Worm (Caenorhabditis elegans) whole organism, late embryonic: Measurements from ENCODE around the gene col-131.

Experiments
- K02D7.2 ChIP-seq: sonication (generic microtip); optimal IDR thresholded peaks from 2 replicates; lab custom pipeline; 2017; ENCODE audit warnings: mild to moderate bottlenecking, missing genetic modification characterization, missing compliant biosample characterization
- Y22D7AL.16 ChIP-seq: sonication (generic microtip); optimal IDR thresholded peaks from 2 replicates; lab custom pipeline; 2016; ENCODE audit warnings: missing genetic modification characterization, missing compliant biosample characterization
- ahr-1 ChIP-seq: sonication (generic microtip); optimal IDR thresholded peaks from 2 replicates; lab custom pipeline; 2016; ENCODE audit warnings: missing genetic modification characterization, missing compliant biosample characterization
- ceh-14 ChIP-seq: sonication (generic microtip); optimal IDR thresholded peaks from 2 replicates; lab custom pipeline; 2016; ENCODE audit warnings: missing genotype, missing genetic modification characterization, missing compliant biosample characterization
- ceh-18 ChIP-seq: sonication (generic microtip); optimal IDR thresholded peaks from 2 replicates; lab custom pipeline; 2016; ENCODE audit warnings: missing genetic modification characterization, missing compliant biosample characterization
- ceh-22 ChIP-seq: sonication (generic microtip); optimal IDR thresholded peaks from 2 replicates; lab custom pipeline; 2017; ENCODE audit warnings: missing biosample characterization, missing genetic modification characterization
- ceh-24 ChIP-seq: sonication (generic microtip); optimal IDR thresholded peaks from 2 replicates; lab custom pipeline; 2016; ENCODE audit warnings: mild to moderate bottlenecking, missing genetic modification characterization, missing compliant biosample characterization
- ceh-30 ChIP-seq: fragments of 150-350 bp; optimal IDR thresholded peaks from 2 replicates; lab custom pipeline; 2014; ENCODE audit warnings: missing biosample characterization, missing genetic modification characterization
- ceh-48 ChIP-seq: sonication (generic microtip); optimal IDR thresholded peaks from 2 replicates; lab custom pipeline; 2016; ENCODE audit warnings: missing genetic modification characterization, inconsistent platforms, missing compliant biosample characterization
- che-1 ChIP-seq: sonication (generic microtip); optimal IDR thresholded peaks from 2 replicates; lab custom pipeline; 2016; ENCODE audit warnings: mild to moderate bottlenecking, missing genetic modification characterization, missing compliant biosample characterization
- dmd-4 ChIP-seq: sonication (generic microtip); optimal IDR thresholded peaks from 2 replicates; lab custom pipeline; 2016; ENCODE audit warnings: borderline replicate concordance, missing genetic modification characterization, missing compliant biosample characterization
- elt-2 ChIP-seq: sonication (generic microtip); optimal IDR thresholded peaks from 2 replicates; lab custom pipeline; 2016; ENCODE audit warnings: missing genetic modification reagents, missing genetic modification characterization, missing compliant biosample characterization
- fax-1 ChIP-seq: sonication (generic microtip); optimal IDR thresholded peaks from 2 replicates; lab custom pipeline; 2016; ENCODE audit warnings: missing genotype, missing genetic modification characterization, missing compliant biosample characterization
- fkh-10 ChIP-seq: fragments of 150-350 bp; optimal IDR thresholded peaks from 2 replicates; lab custom pipeline; 2014; ENCODE audit warnings: missing biosample characterization, missing genetic modification reagents, missing genetic modification characterization
- fkh-6 ChIP-seq: sonication (generic microtip); optimal IDR thresholded peaks from 2 replicates; lab custom pipeline; 2016; ENCODE audit warnings: missing genetic modification characterization, missing compliant biosample characterization
- gmeb-2 ChIP-seq: sonication (generic microtip); optimal IDR thresholded peaks from 2 replicates; lab custom pipeline; 2016; ENCODE audit warnings: missing genetic modification characterization, inconsistent platforms, missing compliant biosample characterization
- hlh-13 ChIP-seq: fragments of 200-800 bp; sonication (Bioruptor generic); optimal IDR thresholded peaks from 2 replicates; lab custom pipeline; 2018; ENCODE audit warnings: mild to moderate bottlenecking, missing genetic modification characterization, missing compliant biosample characterization
- hlh-15 ChIP-seq: sonication (generic microtip); optimal IDR thresholded peaks from 2 replicates; lab custom pipeline; 2016; ENCODE audit warnings: missing genetic modification characterization, missing compliant biosample characterization
- hlh-6 ChIP-seq: sonication (generic microtip); optimal IDR thresholded peaks from 2 replicates; lab custom pipeline; 2016; ENCODE audit warnings: missing genotype, missing genetic modification characterization, missing compliant biosample characterization
- lim-6 ChIP-seq: sonication (generic microtip); optimal IDR thresholded peaks from 2 replicates; lab custom pipeline; 2016; ENCODE audit warnings: missing genetic modification characterization, missing compliant biosample characterization
- madf-2 ChIP-seq: sonication (generic microtip); optimal IDR thresholded peaks from 2 replicates; lab custom pipeline; 2017; ENCODE audit warnings: missing genetic modification characterization, missing compliant biosample characterization
- mec-3 ChIP-seq: sonication (generic microtip); optimal IDR thresholded peaks from 2 replicates; lab custom pipeline; 2016; ENCODE audit warnings: borderline replicate concordance, missing genetic modification characterization, missing compliant biosample characterization
- nhr-11 ChIP-seq: fragments of 150-350 bp; optimal IDR thresholded peaks from 2 replicates; lab custom pipeline; 2014; ENCODE audit warnings: missing biosample characterization, missing genetic modification characterization
- nhr-232 ChIP-seq: sonication (generic microtip); optimal IDR thresholded peaks from 2 replicates; lab custom pipeline; 2016; ENCODE audit warnings: missing genetic modification characterization, missing compliant biosample characterization
- odd-2 ChIP-seq: sonication (generic microtip); optimal IDR thresholded peaks from 2 replicates; lab custom pipeline; 2017; ENCODE audit warnings: antibody characterized with exemption, mild to moderate bottlenecking, missing genetic modification characterization, missing compliant biosample characterization
- pag-3 ChIP-seq: sonication (generic microtip); optimal IDR thresholded peaks from 2 replicates; lab custom pipeline; 2016; ENCODE audit warnings: missing compliant biosample characterization, missing genetic modification characterization, borderline replicate concordance
- pha-2 ChIP-seq: sonication (generic microtip); optimal IDR thresholded peaks from 2 replicates; lab custom pipeline; 2017; ENCODE audit warnings: mild to moderate bottlenecking, missing genetic modification characterization, missing compliant biosample characterization
- pqm-1 ChIP-seq: sonication (generic microtip); optimal IDR thresholded peaks from 2 replicates; lab custom pipeline; 2016; ENCODE audit warnings: missing genetic modification characterization, missing compliant biosample characterization
- pros-1 ChIP-seq: fragments of 150-350 bp; optimal IDR thresholded peaks from 2 replicates; lab custom pipeline; 2014; ENCODE audit warnings: missing biosample characterization, missing genetic modification reagents, missing genetic modification characterization
- ref-2 ChIP-seq: sonication (generic microtip); optimal IDR thresholded peaks from 2 replicates; lab custom pipeline; 2016; ENCODE audit warnings: missing genetic modification characterization, missing compliant biosample characterization
- rnt-1 ChIP-seq: sonication (generic microtip); optimal IDR thresholded peaks from 2 replicates; lab custom pipeline; 2016; ENCODE audit warnings: missing genetic modification characterization, missing compliant biosample characterization
- sdc-2 ChIP-seq: sonication (generic microtip); optimal IDR thresholded peaks from 2 replicates; lab custom pipeline; 2016; ENCODE audit warnings: missing genotype, missing genetic modification characterization, missing compliant biosample characterization
- sox-2 ChIP-seq: fragments of 200-800 bp; sonication (Bioruptor generic); IDR thresholded peaks from 2 replicates; pipeline ENCODE4 v1.3.6; 2022; ENCODE audit warnings: missing genetic modification reagents, missing genetic modification characterization, missing compliant biosample characterization
- sox-4 ChIP-seq: sonication (generic microtip); optimal IDR thresholded peaks from 2 replicates; lab custom pipeline; 2017; ENCODE audit warnings: mild to moderate bottlenecking, missing genetic modification characterization, inconsistent platforms, missing compliant biosample characterization
- tbx-7 ChIP-seq: sonication (generic microtip); optimal IDR thresholded peaks from 2 replicates; lab custom pipeline; 2016; ENCODE audit warnings: missing genotype, missing genetic modification characterization, missing compliant biosample characterization
- ttx-3 ChIP-seq: sonication (generic microtip); optimal IDR thresholded peaks from 2 replicates; lab custom pipeline; 2016; ENCODE audit warnings: missing genetic modification reagents, missing genetic modification characterization, missing compliant biosample characterization
- unc-86 ChIP-seq: sonication (generic microtip); optimal IDR thresholded peaks from 2 replicates; lab custom pipeline; 2016; ENCODE audit warnings: missing genetic modification characterization, missing compliant biosample characterization
- ztf-16 ChIP-seq: sonication (generic microtip); optimal IDR thresholded peaks from 2 replicates; lab custom pipeline; 2017; ENCODE audit warnings: missing genetic modification characterization, missing compliant biosample characterization

col-131 gene

DNA sequence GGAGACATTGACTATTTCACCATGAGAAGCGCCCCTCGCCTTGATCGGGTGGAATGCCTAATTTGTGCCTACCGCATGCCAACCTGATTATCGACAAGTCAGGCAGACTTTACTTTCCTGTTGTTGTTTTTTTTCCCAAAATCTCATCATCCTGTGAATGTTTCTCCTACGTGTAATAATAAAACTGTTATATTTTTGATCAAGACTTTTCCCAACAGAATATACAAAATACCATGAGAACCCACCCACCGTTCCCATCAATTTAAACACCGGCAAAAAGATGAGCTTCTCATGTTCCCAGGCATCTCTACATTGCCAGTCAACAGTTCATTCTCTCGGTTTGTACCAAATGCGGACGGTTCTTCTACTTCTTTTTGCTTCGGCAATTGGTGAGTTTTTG is 20.3 kb downstream of the col-131 start, which contains the start of gene scl-9:
scl-9 (plus strand) TSS at position 301 of the 400 bp plus-strand sequence.
- TF ChIP-seq ceh-24 (tag; lab: Kevin White, UChicago): no peak
- TF ChIP-seq mec-3 (tag; lab: Kevin White, UChicago): no peak
- no peak for TF ChIP-seq pqm-1 (tag; lab: Kevin White, UChicago)
- TF ChIP-seq odd-2 (tag; lab: Kevin White, UChicago): no peak
- TF ChIP-seq ceh-14 (tag; lab: Kevin White, UChicago): no peak
- TF ChIP-seq pros-1 (tag; lab: Kevin White, UChicago): no peak
- TF ChIP-seq ceh-48 (tag; lab: Kevin White, UChicago): no peak
- TF ChIP-seq ceh-22 (tag; lab: Kevin White, UChicago): no peak
- no peak for TF ChIP-seq ceh-18 (tag; lab: Kevin White, UChicago)
- no peak for TF ChIP-seq lim-6 (tag; lab: Kevin White, UChicago)
- TF ChIP-seq sdc-2 (tag; lab: Kevin White, UChicago): no peak
- no peak for TF ChIP-seq fax-1 (tag; lab: Kevin White, UChicago)
- TF ChIP-seq Y22D7AL.16: no peak
- TF ChIP-seq rnt-1 (tag; lab: Kevin White, UChicago): no peak
- no peak for TF ChIP-seq tbx-7 (tag; lab: Kevin White, UChicago)
- no peak for TF ChIP-seq hlh-13 (GFP tag; lab: Kevin White, UChicago)
- no peak for TF ChIP-seq madf-2 (tag; lab: Kevin White, UChicago)
- TF ChIP-seq dmd-4: no peak
- no peak for TF ChIP-seq ceh-30
- no peak for TF ChIP-seq unc-86 (tag; lab: Kevin White, UChicago)

ce11 chrIV:13044980-13045379 is 22.1 kb downstream of the col-131 start:
- no peak for TF ChIP-seq rnt-1 (tag; lab: Kevin White, UChicago)
- no peak for TF ChIP-seq hlh-15 (tag; lab: Kevin White, UChicago)
- no peak for TF ChIP-seq pag-3 (tag; lab: Kevin White, UChicago)
- no peak for TF ChIP-seq ceh-30
- TF ChIP-seq che-1 (tag; lab: Kevin White, UChicago): no peak
- TF ChIP-seq fkh-10: no peak
- no peak for TF ChIP-seq nhr-232 (tag; lab: Kevin White, UChicago)
- TF ChIP-seq pha-2 (tag; lab: Kevin White, UChicago): no peak
- no peak for TF ChIP-seq fkh-6 (tag; lab: Kevin White, UChicago)
- TF ChIP-seq sox-4: no peak
- no peak for TF ChIP-seq gmeb-2
- TF ChIP-seq, all 69 proteins: peak for 0

DNA sequence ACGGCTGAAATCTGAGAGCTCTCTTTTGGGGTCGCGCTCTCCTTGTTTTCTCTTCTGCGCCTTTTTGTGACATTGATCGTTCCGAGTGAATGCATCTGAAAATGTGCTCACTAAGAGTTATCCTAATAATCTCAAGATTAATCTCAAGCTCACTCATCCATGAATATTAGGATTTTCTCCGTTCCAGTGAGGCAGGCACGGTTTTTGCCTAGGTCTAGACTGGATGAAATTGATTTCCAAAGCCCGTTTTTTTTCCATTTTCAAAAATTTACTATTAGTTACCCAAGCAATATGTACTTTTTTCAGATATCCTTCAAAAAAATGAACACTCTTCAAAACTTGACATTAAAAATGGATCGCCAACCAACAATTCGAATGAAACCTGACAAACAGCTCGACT is 25.0 kb downstream of the col-131 start, which contains the start of gene amt-2:
amt-2 (plus strand) TSS at position 301 of the 400 bp plus-strand sequence.
- no peak for TF ChIP-seq pros-1 (tag; lab: Kevin White, UChicago)
- no peak for TF ChIP-seq nhr-11
- no peak for TF ChIP-seq ceh-18 (tag; lab: Kevin White, UChicago)
- TF ChIP-seq Y22D7AL.16: no peak
- no peak for TF ChIP-seq elt-2 (tag; lab: Kevin White, UChicago)
- no peak for TF ChIP-seq ceh-48 (tag; lab: Kevin White, UChicago)
- no peak for TF ChIP-seq sox-4
- no peak for TF ChIP-seq ref-2 (tag; lab: Kevin White, UChicago)
- no peak for TF ChIP-seq K02D7.2 (tag; lab: Kevin White, UChicago)
- TF ChIP-seq hlh-6 (tag; lab: Kevin White, UChicago): no peak
- TF ChIP-seq ceh-24 (tag; lab: Kevin White, UChicago): no peak
- no peak for TF ChIP-seq ttx-3 (tag; lab: Kevin White, UChicago)
- TF ChIP-seq ceh-14 (tag; lab: Kevin White, UChicago): no peak
- no peak for TF ChIP-seq ahr-1 (tag; lab: Kevin White, UChicago)
- no peak for TF ChIP-seq hlh-13 (GFP tag; lab: Kevin White, UChicago)
- no peak for TF ChIP-seq sox-2 (GFP tag; lab: Robert Waterston, UW)
- TF ChIP-seq ztf-16 (tag; lab: Kevin White, UChicago): no peak
- TF ChIP-seq nhr-232 (tag; lab: Kevin White, UChicago): no peak
